Worm (Caenorhabditis elegans) whole organism, L1 larva: ENCODE data around the gene F52G3.1.

ENCODE experiments used
- C16A3.4 ChIP-seq: fragments of 150-350 bp; optimal IDR thresholded peaks from 2 replicates; lab custom pipeline; 2014; ENCODE audit warnings: missing biosample characterization, missing genetic modification characterization
- Y116A8C.19 ChIP-seq: sonication (generic microtip); optimal IDR thresholded peaks from 2 replicates; lab custom pipeline; 2016; ENCODE audit warnings: missing compliant biosample characterization, missing genetic modification characterization, borderline replicate concordance
- efl-1 ChIP-seq, 4 experiments: fragments of 150-350 bp; optimal IDR thresholded peaks in 3 of 4; peaks in 1 of 4; 1 replicate in 1 of 4; 2 replicates in 3 of 4; lab custom pipeline; 2014; ENCODE audit warnings: missing biosample characterization in 2 of 4, missing genetic modification characterization in 2 of 4, missing genetic modification reagents in 2 of 4
- elt-3 ChIP-seq, 6 experiments: fragments of 150-350 bp in 1 of 6; sonication (generic microtip); optimal IDR thresholded peaks; 2 replicates each; lab custom pipeline; 2017 to 2018; ENCODE audit warnings: missing biosample characterization in 6 of 6, missing genetic modification characterization in 6 of 6, inconsistent platforms in 1 of 6
- fkh-10 ChIP-seq: sonication (generic microtip); optimal IDR thresholded peaks from 2 replicates; lab custom pipeline; 2017; ENCODE audit warnings: missing biosample characterization, missing genetic modification reagents, missing genetic modification characterization
- jun-1 ChIP-seq: fragments of 150-350 bp; optimal IDR thresholded peaks from 2 replicates; lab custom pipeline; 2014; ENCODE audit warnings: missing biosample characterization, missing genetic modification reagents, missing genetic modification characterization
- lin-13 ChIP-seq: fragments of 150-350 bp; optimal IDR thresholded peaks from 2 replicates; lab custom pipeline; 2014; ENCODE audit warnings: missing biosample characterization, missing genetic modification reagents, missing genetic modification characterization
- lin-35 ChIP-seq, 2 experiments: fragments of 150-350 bp; optimal IDR thresholded peaks; 2 replicates each; lab custom pipeline; 2014; ENCODE audit warnings: missing biosample characterization in 2 of 2, missing genetic modification characterization in 2 of 2, missing genetic modification reagents in 2 of 2
- nhr-12 ChIP-seq: sonication (generic microtip); optimal IDR thresholded peaks from 2 replicates; lab custom pipeline; 2017; ENCODE audit warnings: missing biosample characterization, missing genetic modification characterization
- nhr-19 ChIP-seq: fragments of 200-800 bp; sonication (Bioruptor generic); conservative IDR thresholded peaks from 2 replicates; pipeline ENCODE4 v1.3.6; 2022; ENCODE audit warnings: missing genetic modification characterization, missing compliant biosample characterization
- nhr-28 ChIP-seq: fragments of 150-350 bp; optimal IDR thresholded peaks from 2 replicates; lab custom pipeline; 2014; ENCODE audit warnings: missing biosample characterization, missing genetic modification characterization
- unc-62 ChIP-seq: fragments of 150-350 bp; optimal IDR thresholded peaks from 2 replicates; lab custom pipeline; 2014; ENCODE audit warnings: missing biosample characterization, missing genetic modification reagents, missing genetic modification characterization
- unc-98 ChIP-seq: fragments of 200-800 bp; sonication (Bioruptor generic); IDR thresholded peaks from 2 replicates; pipeline ENCODE4 v1.3.6; 2022; ENCODE audit warnings: missing genetic modification characterization, missing compliant biosample characterization

- TF ChIP-seq C16A3.4 (tag; lab: Kevin White, UChicago) (no peak), lin-13 (GFP tag; lab: Kevin White, UChicago) (no peak), unc-98 (no peak), jun-1 (no peak), lin-35 (GFP tag; optimal IDR thresholded peaks at IDR 0.05; lab: Kevin White, UChicago) (no peak), nhr-12 (tag; lab: Kevin White, UChicago) (no peak), nhr-19 (GFP tag; lab: Robert Waterston, UW) (no peak), unc-62 (GFP tag; lab: Kevin White, UChicago) (no peak), Y116A8C.19 (tag; lab: Kevin White, UChicago) (no peak), nhr-28 (tag; lab: Kevin White, UChicago) (no peak), elt-3 (tag; optimal IDR thresholded peaks at IDR 0.05; lab: Kevin White, UChicago) (peak in 1 of 6 experiments; percentile 19), fkh-10 (GFP tag; lab: Kevin White, UChicago) (no peak), efl-1 (optimal IDR thresholded peaks at IDR 0.05; lab: Kevin White, UChicago) (no peak), efl-1 (GFP tag; optimal IDR thresholded peaks at IDR 0.05 in 1 of 2; lab: Kevin White, UChicago) (peak in 1 of 2 experiments; percentile 92)
These were observed 31.6 kb downstream of the F52G3.1 start for ce11 chrX:16995149-16995885.
